Worm (Caenorhabditis elegans) whole organism, late embryonic: ENCODE results near the gene gpdh-2.

Experiments used
- F13H6.1 ChIP-seq: sonication (generic microtip); optimal IDR thresholded peaks from 2 replicates; lab custom pipeline; 2016; ENCODE audit warnings: missing genetic modification characterization, missing compliant biosample characterization
- K09A11.1 ChIP-seq: sonication (generic microtip); optimal IDR thresholded peaks from 2 replicates; lab custom pipeline; 2017; ENCODE audit warnings: antibody characterized with exemption, mild to moderate bottlenecking, missing genetic modification characterization, missing compliant biosample characterization; ENCODE audit not compliant: insufficient read depth
- Y22D7AL.16 ChIP-seq: sonication (generic microtip); optimal IDR thresholded peaks from 2 replicates; lab custom pipeline; 2016; ENCODE audit warnings: missing genetic modification characterization, missing compliant biosample characterization
- ahr-1 ChIP-seq: sonication (generic microtip); optimal IDR thresholded peaks from 2 replicates; lab custom pipeline; 2016; ENCODE audit warnings: missing genetic modification characterization, missing compliant biosample characterization
- ceh-14 ChIP-seq: sonication (generic microtip); optimal IDR thresholded peaks from 2 replicates; lab custom pipeline; 2016; ENCODE audit warnings: missing genotype, missing genetic modification characterization, missing compliant biosample characterization
- ceh-18 ChIP-seq: sonication (generic microtip); optimal IDR thresholded peaks from 2 replicates; lab custom pipeline; 2016; ENCODE audit warnings: missing genetic modification characterization, missing compliant biosample characterization
- ceh-22 ChIP-seq: sonication (generic microtip); optimal IDR thresholded peaks from 2 replicates; lab custom pipeline; 2017; ENCODE audit warnings: missing biosample characterization, missing genetic modification characterization
- ceh-24 ChIP-seq: sonication (generic microtip); optimal IDR thresholded peaks from 2 replicates; lab custom pipeline; 2016; ENCODE audit warnings: mild to moderate bottlenecking, missing genetic modification characterization, missing compliant biosample characterization
- ceh-30 ChIP-seq: fragments of 150-350 bp; optimal IDR thresholded peaks from 2 replicates; lab custom pipeline; 2014; ENCODE audit warnings: missing biosample characterization, missing genetic modification characterization
- ceh-34 ChIP-seq: sonication (generic microtip); optimal IDR thresholded peaks from 2 replicates; lab custom pipeline; 2016; ENCODE audit warnings: mild to moderate bottlenecking, missing genetic modification characterization, missing compliant biosample characterization
- ceh-48 ChIP-seq: sonication (generic microtip); optimal IDR thresholded peaks from 2 replicates; lab custom pipeline; 2016; ENCODE audit warnings: missing genetic modification characterization, inconsistent platforms, missing compliant biosample characterization
- ceh-9 ChIP-seq: sonication (generic microtip); optimal IDR thresholded peaks from 2 replicates; lab custom pipeline; 2016; ENCODE audit warnings: mild to moderate bottlenecking, missing genetic modification characterization, inconsistent platforms, missing compliant biosample characterization
- dve-1 ChIP-seq: sonication (generic microtip); optimal IDR thresholded peaks from 2 replicates; lab custom pipeline; 2017; ENCODE audit warnings: antibody characterized with exemption, mild to moderate bottlenecking, missing genetic modification characterization, missing compliant biosample characterization
- elt-4 ChIP-seq: sonication (generic microtip); optimal IDR thresholded peaks from 2 replicates; lab custom pipeline; 2016; ENCODE audit warnings: missing genetic modification characterization, missing compliant biosample characterization
- ets-4 ChIP-seq: sonication (generic microtip); optimal IDR thresholded peaks from 2 replicates; lab custom pipeline; 2016; ENCODE audit warnings: missing genetic modification characterization, missing compliant biosample characterization
- fkh-6 ChIP-seq: sonication (generic microtip); optimal IDR thresholded peaks from 2 replicates; lab custom pipeline; 2016; ENCODE audit warnings: missing genetic modification characterization, missing compliant biosample characterization
- hlh-15 ChIP-seq: sonication (generic microtip); optimal IDR thresholded peaks from 2 replicates; lab custom pipeline; 2016; ENCODE audit warnings: missing genetic modification characterization, missing compliant biosample characterization
- hlh-6 ChIP-seq: sonication (generic microtip); optimal IDR thresholded peaks from 2 replicates; lab custom pipeline; 2016; ENCODE audit warnings: missing genotype, missing genetic modification characterization, missing compliant biosample characterization
- hlh-8 ChIP-seq: sonication (generic microtip); optimal IDR thresholded peaks from 2 replicates; lab custom pipeline; 2016; ENCODE audit warnings: missing genotype, missing genetic modification characterization, missing compliant biosample characterization
- lim-6 ChIP-seq: sonication (generic microtip); optimal IDR thresholded peaks from 2 replicates; lab custom pipeline; 2016; ENCODE audit warnings: missing genetic modification characterization, missing compliant biosample characterization
- madf-2 ChIP-seq: sonication (generic microtip); optimal IDR thresholded peaks from 2 replicates; lab custom pipeline; 2017; ENCODE audit warnings: missing genetic modification characterization, missing compliant biosample characterization
- mec-3 ChIP-seq: sonication (generic microtip); optimal IDR thresholded peaks from 2 replicates; lab custom pipeline; 2016; ENCODE audit warnings: borderline replicate concordance, missing genetic modification characterization, missing compliant biosample characterization
- npax-4 ChIP-seq: sonication (generic microtip); optimal IDR thresholded peaks from 2 replicates; lab custom pipeline; 2016; ENCODE audit warnings: missing genetic modification characterization, missing compliant biosample characterization
- pqm-1 ChIP-seq: sonication (generic microtip); optimal IDR thresholded peaks from 2 replicates; lab custom pipeline; 2016; ENCODE audit warnings: missing genetic modification characterization, missing compliant biosample characterization
- pros-1 ChIP-seq: fragments of 150-350 bp; optimal IDR thresholded peaks from 2 replicates; lab custom pipeline; 2014; ENCODE audit warnings: missing biosample characterization, missing genetic modification reagents, missing genetic modification characterization
- ref-2 ChIP-seq: sonication (generic microtip); optimal IDR thresholded peaks from 2 replicates; lab custom pipeline; 2016; ENCODE audit warnings: missing genetic modification characterization, missing compliant biosample characterization
- sox-2 ChIP-seq: fragments of 200-800 bp; sonication (Bioruptor generic); IDR thresholded peaks from 2 replicates; pipeline ENCODE4 v1.3.6; 2022; ENCODE audit warnings: missing genetic modification reagents, missing genetic modification characterization, missing compliant biosample characterization
- tbx-2 ChIP-seq: sonication (generic microtip); optimal IDR thresholded peaks from 2 replicates; lab custom pipeline; 2016; ENCODE audit warnings: missing genetic modification characterization, missing compliant biosample characterization
- unc-3 ChIP-seq, 2 experiments: fragments of 200-800 bp in 1 of 2; sonication (Bioruptor generic) in 1 of 2; sonication (generic microtip) in 1 of 2; conservative IDR thresholded peaks in 1 of 2; optimal IDR thresholded peaks in 1 of 2; 2 replicates each; pipeline versions ENCODE4 v1.3.6 to Lab custom; 2016 to 2022; ENCODE audit warnings: missing compliant biosample characterization in 2 of 2, missing genetic modification characterization in 2 of 2, missing genetic modification reagents in 1 of 2
- unc-86 ChIP-seq: sonication (generic microtip); optimal IDR thresholded peaks from 2 replicates; lab custom pipeline; 2016; ENCODE audit warnings: missing genetic modification characterization, missing compliant biosample characterization
- zip-5 ChIP-seq: sonication (generic microtip); optimal IDR thresholded peaks from 2 replicates; lab custom pipeline; 2016; ENCODE audit warnings: missing genetic modification characterization, missing compliant biosample characterization
- ztf-16 ChIP-seq: sonication (generic microtip); optimal IDR thresholded peaks from 2 replicates; lab custom pipeline; 2017; ENCODE audit warnings: missing genetic modification characterization, missing compliant biosample characterization

gpdh-2 gene

ce11 chrIII:9853667-9854620 lies 5.0 kb downstream of the gpdh-2 start:
- TF ChIP-seq Y22D7AL.16 (tag; lab: Kevin White, UChicago) (no peak), ceh-34 (no peak), hlh-15 (tag; lab: Kevin White, UChicago) (no peak), ets-4 (tag; lab: Kevin White, UChicago) (no peak), unc-86 (tag; lab: Kevin White, UChicago) (no peak), ceh-9 (tag; lab: Kevin White, UChicago) (no peak), ahr-1 (tag; lab: Kevin White, UChicago) (no peak), zip-5 (tag; lab: Kevin White, UChicago) (no peak), madf-2 (tag; lab: Kevin White, UChicago) (no peak)

DNA sequence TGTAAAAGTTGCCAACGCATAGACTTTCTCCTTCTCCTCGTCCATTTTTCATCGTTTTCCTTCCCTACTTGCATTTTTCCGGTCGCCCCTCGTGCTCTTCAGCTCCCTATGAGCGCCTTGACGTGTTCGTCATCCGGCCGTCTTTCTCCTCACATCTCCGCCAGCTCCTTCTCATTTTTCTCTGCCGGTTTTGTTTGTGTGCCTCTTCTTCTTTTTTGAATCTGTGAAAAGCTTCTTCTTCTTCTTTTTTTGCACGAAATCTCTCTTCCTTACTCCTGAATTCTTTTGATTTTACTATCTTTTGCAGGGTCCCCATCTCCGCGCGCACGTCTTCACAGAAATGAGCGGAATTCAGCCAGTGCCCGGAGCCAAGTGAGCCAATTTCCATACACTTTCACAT lies 7.4 kb downstream of the gpdh-2 start, which contains the start of gene K11H3.3:
K11H3.3 (plus strand) TSS at position 308 of the 400 bp plus-strand sequence.
- TF ChIP-seq ceh-48 (no peak), ceh-30 (tag; lab: Kevin White, UChicago) (no peak), madf-2 (tag; lab: Kevin White, UChicago) (no peak)
- TF ChIP-seq, all 69 proteins: peak for 0

- no peak for TF ChIP-seq mec-3 (tag; lab: Kevin White, UChicago)
- TF ChIP-seq, all 69 proteins: peak for 0
These were observed 8.1 kb downstream of the gpdh-2 start for ce11 chrIII:9850877-9851276.

- TF ChIP-seq dve-1 (tag; lab: Kevin White, UChicago) (no peak), ceh-18 (tag; lab: Kevin White, UChicago) (no peak), pros-1 (tag; lab: Kevin White, UChicago) (no peak), tbx-2 (tag; lab: Kevin White, UChicago) (no peak), unc-3 (GFP tag; conservative IDR thresholded peaks at IDR 0.05; lab: Robert Waterston, UW) (no peak), unc-3 (tag; optimal IDR thresholded peaks at IDR 0.05; lab: Kevin White, UChicago) (no peak), ref-2 (tag; lab: Kevin White, UChicago) (no peak), hlh-8 (no peak), pqm-1 (tag; lab: Kevin White, UChicago) (no peak), npax-4 (no peak), hlh-6 (no peak), ets-4 (tag; lab: Kevin White, UChicago) (no peak), F13H6.1 (tag; lab: Kevin White, UChicago) (no peak), lim-6 (tag; lab: Kevin White, UChicago) (no peak), ceh-14 (tag; lab: Kevin White, UChicago) (no peak)
- TF ChIP-seq, all 69 proteins: peak for 0
These were observed 9.0 kb downstream of the gpdh-2 start for ce11 chrIII:9849950-9850349.

DNA sequence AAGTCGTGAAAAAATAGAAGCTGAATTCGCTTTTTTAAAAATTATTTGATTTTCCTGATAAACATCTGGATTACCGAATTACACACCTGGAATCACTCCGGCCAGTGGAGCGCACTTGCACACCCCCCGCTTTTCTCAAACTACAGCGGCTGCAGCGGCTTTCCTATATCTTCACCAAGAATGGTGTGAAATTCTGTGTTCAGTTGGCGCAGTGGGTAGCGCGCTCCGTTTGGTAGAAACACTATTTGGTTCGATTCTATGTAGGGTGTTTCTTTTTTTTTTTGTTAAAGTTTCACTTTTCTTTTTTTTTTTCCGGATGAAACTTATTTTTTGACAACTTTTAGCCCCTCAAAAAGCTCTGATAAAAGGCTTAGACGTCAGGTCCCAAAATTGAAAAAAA lies 9.9 kb downstream of the gpdh-2 start:
- TF ChIP-seq sox-2 (GFP tag; lab: Robert Waterston, UW) (peak; percentile 31; the same call in 1 of the 2 replicates), hlh-8 (peak; percentile 8)

DNA sequence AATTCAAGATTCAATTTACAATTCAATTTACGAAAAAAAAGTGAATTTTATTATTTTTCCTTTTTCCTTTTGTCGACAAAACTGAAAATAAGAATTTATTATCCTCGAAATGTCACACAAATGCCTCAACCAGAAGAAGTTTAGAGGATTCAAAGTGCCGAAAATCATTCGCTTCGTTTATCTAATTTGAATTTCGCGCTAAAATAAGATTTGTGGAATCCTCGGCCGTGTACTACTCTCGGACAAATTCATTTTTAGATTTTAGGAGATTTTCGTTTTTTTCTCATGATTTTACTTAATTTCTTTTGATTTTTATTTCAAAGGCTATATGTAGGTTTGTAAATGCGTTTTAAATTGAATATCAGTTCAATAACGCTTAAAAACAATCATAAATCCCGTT lies 10.4 kb downstream of the gpdh-2 start:
- TF ChIP-seq ceh-18 (tag; lab: Kevin White, UChicago), result no peak
- no peak for TF ChIP-seq elt-4
- TF ChIP-seq ceh-14 (tag; lab: Kevin White, UChicago), result no peak
- no peak for TF ChIP-seq fkh-6
- TF ChIP-seq pros-1 (tag; lab: Kevin White, UChicago), result no peak
- no peak for TF ChIP-seq dve-1 (tag; lab: Kevin White, UChicago)
- no peak for TF ChIP-seq ceh-24 (tag; lab: Kevin White, UChicago)
- TF ChIP-seq ceh-22 (tag; lab: Kevin White, UChicago), result no peak
- no peak for TF ChIP-seq ets-4 (tag; lab: Kevin White, UChicago)
- no peak for TF ChIP-seq ztf-16 (tag; lab: Kevin White, UChicago)
- TF ChIP-seq tbx-2 (tag; lab: Kevin White, UChicago), result no peak
- TF ChIP-seq hlh-6, result no peak
- no peak for TF ChIP-seq K09A11.1
- TF ChIP-seq, all 69 proteins: peak for 0
